Fruit fly (Drosophila melanogaster) whole organism, embryonic: ENCODE measurements around the gene alpha-Est1.

Source experiments
- ATbp ChIP-seq: fragments of 200-800 bp; sonication (Bioruptor generic); optimal IDR thresholded peaks from 2 replicates; lab custom pipeline; 2017; ENCODE audit warnings: missing biosample characterization, mild to moderate bottlenecking, missing genetic modification characterization, missing genetic modification reagents
- CG10366 ChIP-seq: fragments of 200-800 bp; sonication (Bioruptor generic); IDR thresholded peaks from 2 replicates; pipeline ENCODE4 v1.3.6; 2022; ENCODE audit warnings: missing biosample characterization, missing genetic modification characterization
- CG12391 ChIP-seq: fragments of 200-800 bp; sonication (Bioruptor generic); optimal IDR thresholded peaks from 3 replicates; lab custom pipeline; 2018; ENCODE audit warnings: missing biosample characterization, mild to moderate bottlenecking, missing genetic modification characterization, moderate library complexity
- CG15269 ChIP-seq: fragments of 200-800 bp; sonication (Bioruptor generic); optimal IDR thresholded peaks from 2 replicates; lab custom pipeline; 2018; ENCODE audit warnings: missing biosample characterization, mild to moderate bottlenecking, missing genetic modification characterization, moderate library complexity
- CG17385 ChIP-seq: fragments of 200-800 bp; sonication (Bioruptor generic); optimal IDR thresholded peaks from 3 replicates; lab custom pipeline; 2018; ENCODE audit warnings: missing biosample characterization, mild to moderate bottlenecking, missing genetic modification characterization
- CG3163 ChIP-seq: fragments of 200-800 bp; sonication (Bioruptor generic); optimal IDR thresholded peaks from 3 replicates; lab custom pipeline; 2016; ENCODE audit warnings: missing biosample characterization, missing genetic modification characterization
- CG42726 ChIP-seq: fragments of 200-800 bp; sonication (Bioruptor generic); IDR thresholded peaks from 2 replicates; pipeline ENCODE4 v1.3.6; 2022; ENCODE audit warnings: missing biosample characterization, missing genetic modification characterization; ENCODE audit not compliant: partially characterized antibody
- CG4424 ChIP-seq: fragments of 200-800 bp; sonication (Bioruptor generic); optimal IDR thresholded peaks from 3 replicates; lab custom pipeline; 2016; ENCODE audit warnings: missing biosample characterization, missing genetic modification characterization
- CG4730 ChIP-seq: fragments of 200-800 bp; sonication (Bioruptor generic); IDR thresholded peaks from 2 replicates; pipeline ENCODE4 v1.3.6; 2022; ENCODE audit warnings: missing biosample characterization, missing genetic modification characterization
- CG8924 ChIP-seq: fragments of 200-800 bp; optimal IDR thresholded peaks from 3 replicates; lab custom pipeline; 2019; ENCODE audit warnings: missing biosample characterization, mild to moderate bottlenecking, missing genetic modification characterization, moderate library complexity
- CTCF ChIP-seq: fragments of 200-800 bp; sonication (Bioruptor generic); optimal IDR thresholded peaks from 2 replicates; lab custom pipeline; 2017; ENCODE audit warnings: missing biosample characterization, mild to moderate bottlenecking, missing genetic modification characterization, moderate library complexity
- Dfd ChIP-seq, 2 experiments: fragments of >200 bp; optimal IDR thresholded peaks; 2 replicates each; lab custom pipeline; 2017; ENCODE audit warnings: missing biosample characterization in 2 of 2, missing genetic modification characterization in 2 of 2
- Dp ChIP-seq: fragments of 200-800 bp; sonication (Bioruptor generic); optimal IDR thresholded peaks from 2 replicates; lab custom pipeline; 2018; ENCODE audit warnings: missing biosample characterization, mild to moderate bottlenecking, missing genetic modification characterization, moderate library complexity
- Eip74EF ChIP-seq, 2 experiments: fragments of 200-800 bp in 1 of 2; fragments of >200 bp in 1 of 2; sonication (Bioruptor generic) in 1 of 2; optimal IDR thresholded peaks; 2 replicates each; lab custom pipeline; 2017 to 2019; ENCODE audit warnings: missing biosample characterization in 2 of 2, missing genetic modification characterization in 2 of 2, mild to moderate bottlenecking in 1 of 2, moderate library complexity in 1 of 2
- Ets65A ChIP-seq: fragments of 200-800 bp; sonication (Bioruptor generic); peaks from one replicate; lab custom pipeline; 2016; ENCODE audit warnings: missing biosample characterization, missing genetic modification characterization
- GATAe ChIP-seq: fragments of 200-800 bp; sonication (Bioruptor generic); conservative IDR thresholded peaks from 2 replicates; pipeline ENCODE4 v1.3.6; 2022; ENCODE audit warnings: missing biosample characterization, missing genetic modification characterization
- HmgZ ChIP-seq: fragments of 200-800 bp; sonication (Bioruptor generic); optimal IDR thresholded peaks from 2 replicates; lab custom pipeline; 2018; ENCODE audit warnings: missing biosample characterization, mild to moderate bottlenecking, missing genetic modification characterization
- Meics ChIP-seq: fragments of 200-800 bp; sonication (Bioruptor generic); optimal IDR thresholded peaks from 2 replicates; lab custom pipeline; 2017; ENCODE audit warnings: missing biosample characterization, mild to moderate bottlenecking, missing genetic modification characterization
- Six4 ChIP-seq: fragments of 200-800 bp; sonication (Bioruptor generic); optimal IDR thresholded peaks from 2 replicates; lab custom pipeline; 2016; ENCODE audit warnings: missing biosample characterization, missing genetic modification characterization
- Spps ChIP-seq: fragments of 200-800 bp; sonication (Bioruptor generic); optimal IDR thresholded peaks from 2 replicates; lab custom pipeline; 2018; ENCODE audit warnings: missing biosample characterization, mild to moderate bottlenecking, missing genetic modification characterization
- Taf1 ChIP-seq: fragments of 200-800 bp; sonication (Bioruptor generic); IDR thresholded peaks from 2 replicates; pipeline ENCODE4 v1.3.6; 2022; ENCODE audit warnings: missing biosample characterization, missing genetic modification characterization
- Xbp1 ChIP-seq: fragments of 200-800 bp; sonication (Bioruptor generic); optimal IDR thresholded peaks from 3 replicates; lab custom pipeline; 2016; ENCODE audit warnings: missing biosample characterization, mild to moderate bottlenecking, missing genetic modification characterization
- cas ChIP-seq: fragments of 200-800 bp; sonication (Bioruptor generic); IDR thresholded peaks from 2 replicates; pipeline ENCODE4 v1.3.6; 2022; ENCODE audit warnings: missing biosample characterization, missing genetic modification characterization
- da ChIP-seq: fragments of 200-800 bp; sonication (Bioruptor generic); optimal IDR thresholded peaks from 2 replicates; lab custom pipeline; 2016; ENCODE audit warnings: missing biosample characterization, missing genetic modification characterization
- ems ChIP-seq: fragments of 200-800 bp; sonication (Bioruptor generic); optimal IDR thresholded peaks from 3 replicates; lab custom pipeline; 2016; ENCODE audit warnings: missing biosample characterization, missing genetic modification characterization
- esg ChIP-seq: fragments of 200-800 bp; sonication (Bioruptor generic); conservative IDR thresholded peaks from 2 replicates; pipeline ENCODE4 v1.3.6; 2022; ENCODE audit warnings: missing biosample characterization, missing genetic modification characterization
- ewg ChIP-seq: fragments of 200-800 bp; sonication (Bioruptor generic); optimal IDR thresholded peaks from 3 replicates; lab custom pipeline; 2017; ENCODE audit warnings: mild to moderate bottlenecking, missing biosample characterization, missing genetic modification reagents, missing genetic modification characterization
- fd64A ChIP-seq: fragments of 200-800 bp; sonication (Bioruptor generic); optimal IDR thresholded peaks from 3 replicates; lab custom pipeline; 2018; ENCODE audit warnings: missing biosample characterization, mild to moderate bottlenecking, missing genetic modification characterization
- gsb-n ChIP-seq: fragments of 200-800 bp; sonication (Bioruptor generic); optimal IDR thresholded peaks from 3 replicates; lab custom pipeline; 2018; ENCODE audit warnings: missing biosample characterization, mild to moderate bottlenecking, missing genetic modification characterization
- ind ChIP-seq: fragments of 200-800 bp; sonication (Bioruptor generic); optimal IDR thresholded peaks from 3 replicates; lab custom pipeline; 2016; ENCODE audit warnings: missing biosample characterization, missing genetic modification characterization
- klu ChIP-seq: fragments of 200-800 bp; sonication (Bioruptor generic); IDR thresholded peaks from 2 replicates; pipeline ENCODE4 v1.3.6; 2022; ENCODE audit warnings: missing biosample characterization, missing genetic modification characterization
- knrl ChIP-seq: fragments of 200-800 bp; sonication (Bioruptor generic); IDR thresholded peaks from 3 replicates; pipeline ENCODE4 v1.3.6; 2022; ENCODE audit warnings: missing biosample characterization, missing genetic modification characterization; ENCODE audit not compliant: partially characterized antibody
- slbo ChIP-seq: fragments of 200-800 bp; sonication (Bioruptor generic); IDR thresholded peaks from 2 replicates; pipeline ENCODE4 v1.3.6; 2022; ENCODE audit warnings: missing biosample characterization, missing genetic modification characterization
- sug ChIP-seq: fragments of 200-800 bp; optimal IDR thresholded peaks from 2 replicates; lab custom pipeline; 2019; ENCODE audit warnings: missing biosample characterization, mild to moderate bottlenecking, missing genetic modification characterization, moderate library complexity
- vnd ChIP-seq: fragments of 200-800 bp; sonication (Bioruptor generic); IDR thresholded peaks from 3 replicates; pipeline ENCODE4 v1.3.6; 2022; ENCODE audit warnings: missing biosample characterization, missing genetic modification characterization; ENCODE audit not compliant: partially characterized antibody
- zen ChIP-seq: fragments of 200-800 bp; sonication (Bioruptor generic); optimal IDR thresholded peaks from 3 replicates; lab custom pipeline; 2018; ENCODE audit warnings: missing biosample characterization, mild to moderate bottlenecking, missing genetic modification characterization, moderate library complexity

The alpha-Est1 gene

dm6 chr3R:7591189-7591588 is 42.3 kb upstream of the alpha-Est1 start (continued):
- TF ChIP-seq Xbp1 = peak; percentile 30
- 0 out of 2 replicates have a peak, but pooled peaks have one; percentile 9 for TF ChIP-seq CG4730
- TF ChIP-seq ewg = peak; percentile 4
- TF ChIP-seq knrl (GFP tag; lab: Robert Waterston, UW) = no peak
- peak; percentile 11 for TF ChIP-seq ATbp (GFP tag; lab: Kevin White, UChicago)
- TF ChIP-seq CG8924 (tag; lab: Kevin White, UChicago) = no peak
- peak; percentile 34 for TF ChIP-seq CG17385 (GFP tag; lab: Kevin White, UChicago)
- no peak for TF ChIP-seq fd64A (GFP tag; lab: Kevin White, UChicago)
- TF ChIP-seq gsb-n (tag; lab: Kevin White, UChicago) = peak; percentile 6
- no peak for TF ChIP-seq zen (tag; lab: Kevin White, UChicago)
- peak; percentile 47 for TF ChIP-seq CG15269 (tag; lab: Kevin White, UChicago)
- TF ChIP-seq Taf1 (GFP tag; lab: Robert Waterston, UW) = peak; percentile 12; the same call in 1 of the 2 replicates
- no peak for TF ChIP-seq Dp (GFP tag; lab: Kevin White, UChicago)
- peak; percentile 56 for TF ChIP-seq slbo
- peak; percentile 39 for TF ChIP-seq CG4424 (GFP tag; lab: Kevin White, UChicago)
- TF ChIP-seq sug (tag; lab: Kevin White, UChicago) = peak; percentile 16
- TF ChIP-seq Eip74EF (GFP tag; optimal IDR thresholded peaks at IDR 0.05; lab: Kevin White, UChicago) = no peak
- no peak for TF ChIP-seq Spps (tag; lab: Kevin White, UChicago)
- no peak for TF ChIP-seq Six4 (GFP tag; lab: Kevin White, UChicago)
- peak; percentile 18 for TF ChIP-seq Meics (GFP tag; lab: Kevin White, UChicago)
- TF ChIP-seq CTCF (GFP tag; lab: Kevin White, UChicago) = no peak

dm6 chr3R:7572237-7572636 is 23.3 kb upstream of the alpha-Est1 start:
- TF ChIP-seq CG42726 (GFP tag; lab: Robert Waterston, UW) (no peak), Dfd (GFP tag; optimal IDR thresholded peaks at IDR 0.05; lab: Kevin White, UChicago) (peak in 1 of 2 experiments; percentile 4), CG12391 (tag; lab: Kevin White, UChicago) (no peak), Ets65A (GFP tag; lab: Kevin White, UChicago) (peak; percentile 36), esg (GFP tag; lab: Robert Waterston, UW) (no peak), klu (GFP tag; lab: Robert Waterston, UW) (0 out of 2 replicates have a peak, but pooled peaks have one; percentile 9)

- TF ChIP-seq cas (no peak), CG10366 (no peak), ems (GFP tag; lab: Kevin White, UChicago) (no peak), Ets65A (GFP tag; lab: Kevin White, UChicago) (peak; percentile 7), da (GFP tag; lab: Kevin White, UChicago) (no peak), ind (GFP tag; lab: Kevin White, UChicago) (no peak), HmgZ (no peak), CG3163 (GFP tag; lab: Kevin White, UChicago) (no peak), vnd (0 out of 3 replicates have a peak, but pooled peaks have one; percentile 25), GATAe (GFP tag; lab: Robert Waterston, UW) (no peak), Meics (GFP tag; lab: Kevin White, UChicago) (no peak)
Observed at dm6 chr3R:7551708-7552107, 2.8 kb upstream of the alpha-Est1 start, which contains the start of gene CG45545. Gene CG45545 (plus strand): TSS chr3R:7552008.
